Worm (Caenorhabditis elegans) whole organism, L2 larva: Measurements from ENCODE around the gene F54C9.11.
A peak's percentile ranks its signal among the peaks of the same experiment; 100 is the strongest.

Experiments
- C34F6.9 ChIP-seq: fragments of 150-350 bp; optimal IDR thresholded peaks from 2 replicates; lab custom pipeline; 2014; ENCODE audit warnings: missing biosample characterization, missing genetic modification characterization
- ZK546.5 ChIP-seq: sonication (generic microtip); optimal IDR thresholded peaks from 2 replicates; lab custom pipeline; 2017; ENCODE audit warnings: missing biosample characterization, missing genetic modification characterization
- alr-1 ChIP-seq: fragments of 150-350 bp; optimal IDR thresholded peaks from 2 replicates; lab custom pipeline; 2014; ENCODE audit warnings: missing biosample characterization, missing genetic modification characterization
- ama-1 ChIP-seq: fragments of 150-350 bp; optimal IDR thresholded peaks from 2 replicates; lab custom pipeline; 2018; ENCODE audit warnings: inconsistent platforms
- blmp-1 ChIP-seq: sonication (generic microtip); optimal IDR thresholded peaks from 2 replicates; lab custom pipeline; 2017; ENCODE audit warnings: missing genetic modification characterization, mild to moderate bottlenecking, missing compliant biosample characterization, antibody characterized with exemption, moderate library complexity; ENCODE audit not compliant: insufficient read depth
- crh-2 ChIP-seq: sonication (generic microtip); optimal IDR thresholded peaks from 2 replicates; lab custom pipeline; 2017; ENCODE audit warnings: missing biosample characterization, missing genetic modification characterization
- dmd-4 ChIP-seq: sonication (generic microtip); optimal IDR thresholded peaks from 2 replicates; lab custom pipeline; 2017; ENCODE audit warnings: missing biosample characterization, missing genetic modification characterization
- egl-27 ChIP-seq: sonication (generic microtip); optimal IDR thresholded peaks from 3 replicates; lab custom pipeline; 2017; ENCODE audit warnings: missing biosample characterization, missing genetic modification reagents, missing genetic modification characterization
- elt-1 ChIP-seq: fragments of 150-350 bp; optimal IDR thresholded peaks from 2 replicates; lab custom pipeline; 2014; ENCODE audit warnings: missing biosample characterization, missing genetic modification characterization
- elt-3 ChIP-seq: sonication (generic microtip); optimal IDR thresholded peaks from 2 replicates; lab custom pipeline; 2017; ENCODE audit warnings: missing biosample characterization, missing genetic modification characterization
- fos-1 ChIP-seq: fragments of 150-350 bp; optimal IDR thresholded peaks from 2 replicates; lab custom pipeline; 2014; ENCODE audit warnings: missing biosample characterization, missing genetic modification characterization
- gmeb-1 ChIP-seq: fragments of 150-350 bp; optimal IDR thresholded peaks from 2 replicates; lab custom pipeline; 2014; ENCODE audit warnings: missing biosample characterization, missing genetic modification characterization
- lin-11 ChIP-seq: fragments of 150-350 bp; sonication (generic microtip); optimal IDR thresholded peaks from 2 replicates; lab custom pipeline; 2014; ENCODE audit warnings: missing biosample characterization, missing genetic modification characterization, inconsistent platforms, mixed read lengths
- lin-13 ChIP-seq: fragments of 150-350 bp; optimal IDR thresholded peaks from 2 replicates; lab custom pipeline; 2014; ENCODE audit warnings: missing biosample characterization, missing genetic modification reagents, missing genetic modification characterization
- lsy-2 ChIP-seq, 2 experiments: fragments of 150-350 bp in 1 of 2; sonication (generic microtip) in 1 of 2; optimal IDR thresholded peaks; 2 replicates each; lab custom pipeline; 2014 to 2017; ENCODE audit warnings: missing biosample characterization in 2 of 2, missing genetic modification characterization in 2 of 2
- mab-5 ChIP-seq: fragments of 150-350 bp; optimal IDR thresholded peaks from 2 replicates; lab custom pipeline; 2014; ENCODE audit warnings: missing biosample characterization, missing genetic modification characterization
- nhr-11 ChIP-seq: fragments of 150-350 bp; optimal IDR thresholded peaks from 2 replicates; lab custom pipeline; 2014; ENCODE audit warnings: missing biosample characterization, missing genetic modification characterization
- nhr-129 ChIP-seq: fragments of 150-350 bp; optimal IDR thresholded peaks from 2 replicates; lab custom pipeline; 2014; ENCODE audit warnings: missing biosample characterization, missing genetic modification characterization
- nhr-21 ChIP-seq: fragments of 150-350 bp; optimal IDR thresholded peaks from 2 replicates; lab custom pipeline; 2014; ENCODE audit warnings: missing biosample characterization, missing genetic modification characterization
- nhr-23 ChIP-seq: fragments of 150-350 bp; optimal IDR thresholded peaks from 2 replicates; lab custom pipeline; 2014; ENCODE audit warnings: missing biosample characterization, missing genetic modification reagents, missing genetic modification characterization
- nhr-25 ChIP-seq: fragments of 150-350 bp; sonication (generic microtip); optimal IDR thresholded peaks from 3 replicates; lab custom pipeline; 2014; ENCODE audit warnings: missing biosample characterization, missing genetic modification characterization
- nhr-6 ChIP-seq: fragments of 150-350 bp; optimal IDR thresholded peaks from 2 replicates; lab custom pipeline; 2014; ENCODE audit warnings: missing biosample characterization, missing genetic modification characterization
- nhr-77 ChIP-seq: fragments of 150-350 bp; optimal IDR thresholded peaks from 2 replicates; lab custom pipeline; 2014; ENCODE audit warnings: missing biosample characterization, missing genetic modification characterization
- peb-1 ChIP-seq: fragments of 150-350 bp; optimal IDR thresholded peaks from 2 replicates; lab custom pipeline; 2014; ENCODE audit warnings: missing biosample characterization, missing genetic modification characterization
- sem-4 ChIP-seq: fragments of 150-350 bp; optimal IDR thresholded peaks from 2 replicates; lab custom pipeline; 2014; ENCODE audit warnings: missing biosample characterization, missing genetic modification reagents, missing genetic modification characterization
- skn-1 ChIP-seq: sonication (generic microtip); optimal IDR thresholded peaks from 2 replicates; lab custom pipeline; 2017; ENCODE audit warnings: missing biosample characterization, missing genetic modification characterization
- sma-3 ChIP-seq: sonication (generic microtip); optimal IDR thresholded peaks from 2 replicates; lab custom pipeline; 2016; ENCODE audit warnings: missing genetic modification reagents, missing genetic modification characterization, missing compliant biosample characterization
- sma-9 ChIP-seq, 2 experiments: fragments of 150-350 bp in 1 of 2; sonication (generic microtip) in 1 of 2; optimal IDR thresholded peaks; 2 replicates each; lab custom pipeline; 2014 to 2016; ENCODE audit warnings: missing genetic modification characterization in 2 of 2, mild to moderate bottlenecking in 1 of 2, missing biosample characterization in 1 of 2, missing compliant biosample characterization in 1 of 2, missing genetic modification reagents in 1 of 2, moderate library complexity in 1 of 2
- snpc-4 ChIP-seq: fragments of 150-350 bp; optimal IDR thresholded peaks from 2 replicates; lab custom pipeline; 2014; ENCODE audit warnings: missing biosample characterization, missing genetic modification characterization
- unc-39 ChIP-seq: fragments of 150-350 bp; optimal IDR thresholded peaks from 2 replicates; lab custom pipeline; 2014; ENCODE audit warnings: missing biosample characterization, missing genetic modification characterization
- unc-55 ChIP-seq: fragments of 150-350 bp; sonication (generic microtip); optimal IDR thresholded peaks from 3 replicates; lab custom pipeline; 2014; ENCODE audit warnings: missing biosample characterization, missing genetic modification reagents, missing genetic modification characterization
- unc-62 ChIP-seq: fragments of 150-350 bp; optimal IDR thresholded peaks from 2 replicates; lab custom pipeline; 2014; ENCODE audit warnings: missing biosample characterization, missing genetic modification reagents, missing genetic modification characterization
- zag-1 ChIP-seq: fragments of 150-350 bp; optimal IDR thresholded peaks from 2 replicates; lab custom pipeline; 2014; ENCODE audit warnings: missing biosample characterization, missing genetic modification characterization
- ztf-4 ChIP-seq: fragments of 150-350 bp; optimal IDR thresholded peaks from 2 replicates; lab custom pipeline; 2014; ENCODE audit warnings: missing biosample characterization, missing genetic modification characterization

The F54C9.11 gene

DNA sequence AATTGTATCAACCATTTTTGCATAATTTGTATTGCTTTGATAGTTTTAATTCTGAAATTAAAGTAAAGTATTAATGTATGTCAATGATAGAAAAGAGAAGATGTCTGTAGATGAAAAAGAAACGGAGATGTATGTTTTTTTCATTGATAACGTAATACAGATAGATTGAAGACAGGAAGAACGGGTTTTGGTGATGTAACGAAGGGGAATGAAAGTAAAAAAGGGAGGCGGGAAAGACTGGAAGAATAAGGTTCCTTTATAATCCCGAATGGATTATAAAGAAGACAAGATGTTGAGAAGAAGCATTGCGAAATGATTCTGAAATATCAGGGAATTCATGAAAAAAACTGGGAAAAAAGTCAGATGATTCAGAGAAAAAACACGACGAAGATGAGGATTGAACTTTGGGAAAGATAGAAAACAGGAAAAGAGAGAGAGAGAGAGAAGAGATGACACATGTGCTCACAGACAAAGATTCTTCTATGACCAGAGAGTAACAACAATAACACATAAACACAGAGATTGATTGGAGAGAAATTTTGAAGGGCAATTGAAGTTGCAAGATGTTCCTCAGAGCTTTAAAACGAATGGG lies at the start of gene F54C9.11:
Gene F54C9.11, minus strand, starts transcription at position 51 of the 592 bp plus-strand sequence.
- TF ChIP-seq sma-9 (GFP tag; optimal IDR thresholded peaks at IDR 0.05; lab: Kevin White, UChicago) (peak; percentile 41), sma-9 (tag; optimal IDR thresholded peaks at IDR 0.05; lab: Kevin White, UChicago) (no peak), ama-1 (no peak), mab-5 (tag; lab: Kevin White, UChicago) (no peak), nhr-21 (no peak), nhr-6 (tag; lab: Kevin White, UChicago) (no peak), gmeb-1 (tag; lab: Kevin White, UChicago) (no peak), sem-4 (tag; lab: Kevin White, UChicago) (peak; percentile 68), snpc-4 (tag; lab: Kevin White, UChicago) (no peak), unc-55 (GFP tag; lab: Kevin White, UChicago) (peak; percentile 90), unc-62 (no peak), ztf-4 (tag; lab: Kevin White, UChicago) (peak; percentile 45), lin-13 (GFP tag; lab: Kevin White, UChicago) (peak; percentile 24), lsy-2 (tag; optimal IDR thresholded peaks at IDR 0.05; lab: Kevin White, UChicago) (peak in 1 of 2 experiments; percentile 57), nhr-129 (tag; lab: Kevin White, UChicago) (peak; percentile 63), nhr-77 (no peak), alr-1 (tag; lab: Kevin White, UChicago) (no peak), zag-1 (peak; percentile 15), C34F6.9 (tag; lab: Kevin White, UChicago) (peak; percentile 73), nhr-25 (tag; lab: Kevin White, UChicago) (no peak), crh-2 (tag; lab: Kevin White, UChicago) (peak; percentile 34), unc-39 (no peak), egl-27 (no peak)

DNA sequence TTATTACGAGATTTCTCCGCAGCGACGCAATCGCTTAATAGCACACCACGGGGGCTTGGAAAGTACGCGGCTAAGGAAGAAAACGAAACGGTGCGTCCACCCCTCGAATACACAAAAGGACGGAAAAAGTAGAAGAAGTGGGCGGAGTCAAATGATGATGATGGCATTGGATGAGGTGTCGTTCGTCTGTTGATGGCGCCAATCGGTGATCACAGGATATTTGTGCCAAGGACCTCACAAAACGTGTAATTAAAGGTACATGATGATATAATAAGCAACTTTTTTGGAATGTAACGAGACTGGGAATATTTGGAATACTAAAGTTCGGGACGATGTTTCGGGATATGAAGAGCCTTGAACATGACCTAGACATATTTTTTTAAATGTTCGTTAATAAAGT lies 49.5 kb upstream of the F54C9.11 start, which contains the start of gene cutl-12:
Gene cutl-12, minus strand, starts transcription at position 101 of the 400 bp plus-strand sequence.
- no peak for TF ChIP-seq gmeb-1 (tag; lab: Kevin White, UChicago)
- no peak for TF ChIP-seq elt-3 (tag; lab: Kevin White, UChicago)
- TF ChIP-seq sem-4 (tag; lab: Kevin White, UChicago), result no peak
- TF ChIP-seq C34F6.9 (tag; lab: Kevin White, UChicago), result no peak
- no peak for TF ChIP-seq nhr-25 (tag; lab: Kevin White, UChicago)
- TF ChIP-seq nhr-6 (tag; lab: Kevin White, UChicago), result no peak
- no peak for TF ChIP-seq dmd-4 (tag; lab: Kevin White, UChicago)
- no peak for TF ChIP-seq peb-1 (tag; lab: Kevin White, UChicago)
- no peak for TF ChIP-seq ZK546.5 (tag; lab: Kevin White, UChicago)
- no peak for TF ChIP-seq fos-1 (tag; lab: Kevin White, UChicago)
- no peak for TF ChIP-seq lin-11
- no peak for TF ChIP-seq sma-3 (GFP tag; lab: Kevin White, UChicago)
- TF ChIP-seq unc-62, result no peak
- TF ChIP-seq elt-1 (tag; lab: Kevin White, UChicago), result no peak
- no peak for TF ChIP-seq nhr-23 (tag; lab: Kevin White, UChicago)
- TF ChIP-seq, all 48 proteins: peak for 0

DNA sequence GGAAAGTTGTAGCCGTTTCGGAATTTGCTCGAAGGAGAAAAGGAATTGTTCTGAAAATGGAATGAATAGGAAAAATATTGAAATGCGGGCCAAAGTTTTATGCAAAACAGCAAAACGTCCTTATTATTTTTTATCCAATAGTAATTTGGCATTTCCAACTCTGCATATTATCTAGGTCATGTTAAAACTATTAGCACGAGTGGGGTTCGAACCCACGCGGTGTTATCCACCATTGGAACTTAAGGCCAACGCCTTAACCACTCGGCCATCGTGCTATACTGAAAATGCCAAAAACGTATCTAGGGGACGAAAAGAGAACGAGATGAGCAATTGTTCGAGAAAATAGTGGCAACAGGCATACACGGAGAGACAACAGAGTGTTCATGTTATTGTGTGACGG lies 46.9 kb upstream of the F54C9.11 start:
- TF ChIP-seq blmp-1 (tag; lab: Kevin White, UChicago), result no peak

DNA sequence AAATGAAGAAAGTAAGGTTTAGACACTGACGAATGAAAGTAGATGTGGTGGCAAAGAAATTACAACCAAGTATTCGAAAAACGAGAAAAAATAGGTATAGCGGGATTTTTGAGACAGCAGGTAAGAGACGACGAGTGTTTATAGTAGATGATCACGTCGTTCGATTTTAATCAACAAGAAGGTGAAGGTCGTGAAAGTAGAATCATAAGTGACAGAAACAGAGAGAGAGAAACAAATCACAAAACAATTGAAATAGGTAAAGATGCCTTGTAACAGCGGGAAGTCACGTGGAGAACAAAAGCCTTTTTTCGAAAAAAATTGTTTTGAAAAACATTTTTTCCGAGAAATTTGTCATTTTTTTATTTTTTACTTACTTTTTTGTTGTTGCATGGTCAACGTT lies 45.2 kb upstream of the F54C9.11 start, which contains the start of gene T22C8.6:
Gene T22C8.6, minus strand, starts transcription at position 194 of the 400 bp plus-strand sequence.
- no peak for TF ChIP-seq zag-1
- TF ChIP-seq lsy-2 (tag; optimal IDR thresholded peaks at IDR 0.05; lab: Kevin White, UChicago), result no peak
- no peak for TF ChIP-seq mab-5 (tag; lab: Kevin White, UChicago)
- no peak for TF ChIP-seq dmd-4 (tag; lab: Kevin White, UChicago)
- no peak for TF ChIP-seq nhr-11 (tag; lab: Kevin White, UChicago)
- TF ChIP-seq skn-1 (tag; lab: Kevin White, UChicago), result no peak
- TF ChIP-seq blmp-1 (tag; lab: Kevin White, UChicago), result peak; percentile 17
- TF ChIP-seq elt-3 (tag; lab: Kevin White, UChicago), result no peak
- TF ChIP-seq alr-1 (tag; lab: Kevin White, UChicago), result no peak
